Worm (Caenorhabditis elegans) whole organism, L4 larva: ENCODE data around the gene F56C3.1.
A peak's percentile ranks its signal among the peaks of the same experiment; 100 is the strongest.

Source experiments
- F26F4.8 ChIP-seq: fragments of 200-800 bp; sonication (Bioruptor generic); conservative IDR thresholded peaks from 2 replicates; pipeline ENCODE4 v1.3.6; 2022; ENCODE audit warnings: missing genetic modification characterization, missing compliant biosample characterization
- F37D6.2 ChIP-seq: sonication (generic microtip); optimal IDR thresholded peaks from 2 replicates; lab custom pipeline; 2016; ENCODE audit warnings: mild to moderate bottlenecking, missing genetic modification characterization, missing compliant biosample characterization
- F44E2.7 ChIP-seq: fragments of 200-800 bp; sonication (Bioruptor generic); IDR thresholded peaks from 2 replicates; pipeline ENCODE4 v2.1.2; 2022; ENCODE audit warnings: missing genetic modification characterization, missing compliant biosample characterization
- R02D3.7 ChIP-seq: fragments of 150-350 bp; sonication (generic microtip); optimal IDR thresholded peaks from 3 replicates; lab custom pipeline; 2014; ENCODE audit warnings: missing biosample characterization, missing genetic modification characterization
- T20F7.1 ChIP-seq: fragments of 200-800 bp; sonication (Bioruptor generic); optimal IDR thresholded peaks from 2 replicates; lab custom pipeline; 2018; ENCODE audit warnings: mild to moderate bottlenecking, missing genetic modification characterization, missing compliant biosample characterization
- T26A8.4 ChIP-seq: fragments of 200-800 bp; sonication (Bioruptor generic); IDR thresholded peaks from 2 replicates; pipeline ENCODE4 v1.3.6; 2022; ENCODE audit warnings: missing genetic modification characterization, missing compliant biosample characterization
- Y5F2A.4 ChIP-seq: fragments of 200-800 bp; sonication (Bioruptor generic); optimal IDR thresholded peaks from 2 replicates; lab custom pipeline; 2018; ENCODE audit warnings: mild to moderate bottlenecking, missing genetic modification characterization, missing compliant biosample characterization
- ZK337.2 ChIP-seq: fragments of 200-800 bp; sonication (Bioruptor generic); IDR thresholded peaks from 2 replicates; pipeline ENCODE4 v1.3.6; 2022; ENCODE audit warnings: missing genetic modification reagents, missing genetic modification characterization, missing compliant biosample characterization
- arid-1 ChIP-seq: fragments of 200-800 bp; sonication (Bioruptor generic); conservative IDR thresholded peaks from 2 replicates; pipeline ENCODE4 v1.3.6; 2022; ENCODE audit warnings: missing genetic modification reagents, missing genetic modification characterization, missing compliant biosample characterization
- ceh-20 ChIP-seq: fragments of 200-800 bp; sonication (Bioruptor generic); IDR thresholded peaks from 2 replicates; pipeline ENCODE4 v1.3.6; 2022; ENCODE audit warnings: missing genetic modification reagents, missing genetic modification characterization, missing compliant biosample characterization
- ceh-44 ChIP-seq: fragments of 200-800 bp; sonication (Bioruptor generic); IDR thresholded peaks from 2 replicates; pipeline ENCODE4 v1.3.6; 2022; ENCODE audit warnings: missing genetic modification reagents, missing genetic modification characterization, missing compliant biosample characterization
- ceh-62 ChIP-seq: sonication (generic microtip); optimal IDR thresholded peaks from 2 replicates; lab custom pipeline; 2017; ENCODE audit warnings: missing biosample characterization, missing genetic modification characterization
- ceh-82 ChIP-seq: sonication (generic microtip); optimal IDR thresholded peaks from 2 replicates; lab custom pipeline; 2017; ENCODE audit warnings: missing biosample characterization, missing genetic modification characterization
- daf-16 ChIP-seq, 3 experiments: sonication (generic microtip); optimal IDR thresholded peaks; 2 replicates each; lab custom pipeline; 2016 to 2017; ENCODE audit warnings: missing genetic modification characterization in 3 of 3, missing genetic modification reagents in 3 of 3, mild to moderate bottlenecking in 2 of 3, missing compliant biosample characterization in 2 of 3, missing biosample characterization in 1 of 3, moderate library complexity in 1 of 3
- daf-19 ChIP-seq: fragments of 200-800 bp; sonication (Bioruptor generic); conservative IDR thresholded peaks from 2 replicates; pipeline ENCODE4 v1.3.6; 2022; ENCODE audit warnings: missing genetic modification characterization, missing compliant biosample characterization
- dmd-9 ChIP-seq: fragments of 200-800 bp; sonication (Bioruptor generic); IDR thresholded peaks from 2 replicates; pipeline ENCODE4 v1.3.6; 2022; ENCODE audit warnings: missing genetic modification reagents, missing genetic modification characterization, missing compliant biosample characterization
- dpl-1 ChIP-seq: fragments of 150-350 bp; optimal IDR thresholded peaks from 2 replicates; lab custom pipeline; 2014; ENCODE audit warnings: missing biosample characterization, missing genetic modification reagents, missing genetic modification characterization
- egl-43 ChIP-seq: fragments of 200-800 bp; sonication (Bioruptor generic); IDR thresholded peaks from 2 replicates; pipeline ENCODE4 v1.3.6; 2022; ENCODE audit warnings: missing genetic modification reagents, missing genetic modification characterization, missing compliant biosample characterization
- fkh-10 ChIP-seq: fragments of 150-350 bp; optimal IDR thresholded peaks from 2 replicates; lab custom pipeline; 2014; ENCODE audit warnings: missing biosample characterization, missing genetic modification reagents, missing genetic modification characterization
- fos-1 ChIP-seq: fragments of 150-350 bp; optimal IDR thresholded peaks from 2 replicates; lab custom pipeline; 2014; ENCODE audit warnings: missing biosample characterization, missing genetic modification characterization
- gei-8 ChIP-seq: fragments of 200-800 bp; sonication (Bioruptor generic); optimal IDR thresholded peaks from 2 replicates; lab custom pipeline; 2018; ENCODE audit warnings: mild to moderate bottlenecking, missing genetic modification characterization, missing compliant biosample characterization
- hif-1 ChIP-seq, 2 experiments: sonication (generic microtip); optimal IDR thresholded peaks; 2 replicates each; lab custom pipeline; 2016 to 2017; ENCODE audit warnings: missing compliant biosample characterization in 2 of 2, missing genetic modification characterization in 2 of 2, missing genetic modification reagents in 2 of 2, missing genotype in 2 of 2, mild to moderate bottlenecking in 1 of 2
- hlh-11 ChIP-seq: fragments of 200-800 bp; sonication (Bioruptor generic); optimal IDR thresholded peaks from 2 replicates; lab custom pipeline; 2018; ENCODE audit warnings: mild to moderate bottlenecking, missing genetic modification characterization, missing compliant biosample characterization
- lin-1 ChIP-seq: fragments of 200-800 bp; sonication (Bioruptor generic); IDR thresholded peaks from 2 replicates; pipeline ENCODE4 v1.3.6; 2022; ENCODE audit warnings: missing genetic modification reagents, missing genetic modification characterization, missing compliant biosample characterization
- lin-38 ChIP-seq: fragments of 200-800 bp; sonication (Bioruptor generic); IDR thresholded peaks from 2 replicates; pipeline ENCODE4 v1.3.6; 2022; ENCODE audit warnings: missing genetic modification reagents, missing genetic modification characterization, missing compliant biosample characterization
- lin-39 ChIP-seq: fragments of 150-350 bp; optimal IDR thresholded peaks from 2 replicates; lab custom pipeline; 2014; ENCODE audit warnings: missing biosample characterization, missing genetic modification reagents, missing genetic modification characterization
- lsy-2 ChIP-seq, 2 experiments: fragments of 150-350 bp in 1 of 2; sonication (generic microtip) in 1 of 2; optimal IDR thresholded peaks; 2 replicates each; lab custom pipeline; 2014 to 2017; ENCODE audit warnings: missing biosample characterization in 2 of 2, missing genetic modification characterization in 2 of 2
- madf-5 ChIP-seq, 2 experiments: fragments of 200-800 bp; sonication (Bioruptor generic); IDR thresholded peaks; 2 replicates each; pipeline ENCODE4 v1.3.6; 2022; ENCODE audit warnings: missing compliant biosample characterization in 2 of 2, missing genetic modification characterization in 2 of 2
- madf-9 ChIP-seq: fragments of 200-800 bp; sonication (Bioruptor generic); conservative IDR thresholded peaks from 2 replicates; pipeline ENCODE4 v1.3.6; 2022; ENCODE audit warnings: missing genetic modification reagents, missing genetic modification characterization, missing compliant biosample characterization
- mes-2 ChIP-seq: sonication (generic microtip); optimal IDR thresholded peaks from 2 replicates; lab custom pipeline; 2016; ENCODE audit warnings: missing genotype, mild to moderate bottlenecking, missing genetic modification characterization, missing compliant biosample characterization; ENCODE audit not compliant: poor library complexity, severe bottlenecking
- mxl-2 ChIP-seq: fragments of 200-800 bp; sonication (Bioruptor generic); conservative IDR thresholded peaks from 2 replicates; pipeline ENCODE4 v1.3.6; 2022; ENCODE audit warnings: missing genetic modification reagents, missing genetic modification characterization, missing compliant biosample characterization
- nhr-102 ChIP-seq: sonication (generic microtip); optimal IDR thresholded peaks from 2 replicates; lab custom pipeline; 2016; ENCODE audit warnings: mild to moderate bottlenecking, missing genetic modification characterization, moderate library complexity, missing compliant biosample characterization
- nhr-11 ChIP-seq: fragments of 150-350 bp; optimal IDR thresholded peaks from 2 replicates; lab custom pipeline; 2014; ENCODE audit warnings: missing biosample characterization, missing genetic modification characterization
- nhr-237 ChIP-seq: sonication (generic microtip); optimal IDR thresholded peaks from 2 replicates; lab custom pipeline; 2017; ENCODE audit warnings: missing biosample characterization, missing genetic modification characterization
- nhr-25 ChIP-seq: sonication (generic microtip); optimal IDR thresholded peaks from 2 replicates; lab custom pipeline; 2017; ENCODE audit warnings: missing genetic modification characterization, mild to moderate bottlenecking, missing compliant biosample characterization, antibody characterized with exemption, moderate library complexity, borderline replicate concordance; ENCODE audit not compliant: insufficient read depth
- nhr-28 ChIP-seq: fragments of 150-350 bp; optimal IDR thresholded peaks from 2 replicates; lab custom pipeline; 2014; ENCODE audit warnings: missing biosample characterization, missing genetic modification characterization
- nhr-41 ChIP-seq: fragments of 200-800 bp; sonication (Bioruptor generic); IDR thresholded peaks from 2 replicates; pipeline ENCODE4 v1.3.6; 2022; ENCODE audit warnings: missing genetic modification reagents, missing genetic modification characterization, missing compliant biosample characterization
- nhr-42 ChIP-seq: fragments of 200-800 bp; sonication (Bioruptor generic); IDR thresholded peaks from 2 replicates; pipeline ENCODE4 v1.3.6; 2022; ENCODE audit warnings: missing genetic modification characterization, missing compliant biosample characterization
- php-3 ChIP-seq: fragments of 200-800 bp; sonication (Bioruptor generic); IDR thresholded peaks from 2 replicates; pipeline ENCODE4 v1.3.6; 2022; ENCODE audit warnings: missing genetic modification reagents, missing genetic modification characterization, missing compliant biosample characterization
- pqm-1 ChIP-seq: sonication (generic microtip); optimal IDR thresholded peaks from 2 replicates; lab custom pipeline; 2017; ENCODE audit warnings: missing biosample characterization, missing genetic modification characterization
- rbr-2 ChIP-seq: sonication (generic microtip); optimal IDR thresholded peaks from 2 replicates; lab custom pipeline; 2016; ENCODE audit warnings: missing genotype, missing genetic modification characterization, missing compliant biosample characterization
- set-16 ChIP-seq: fragments of 200-800 bp; sonication (Bioruptor generic); IDR thresholded peaks from 2 replicates; pipeline ENCODE4 v1.3.6; 2022; ENCODE audit warnings: missing genetic modification reagents, missing genetic modification characterization, missing compliant biosample characterization
- snpc-1.2 ChIP-seq: fragments of 200-800 bp; sonication (Bioruptor generic); IDR thresholded peaks from 2 replicates; pipeline ENCODE4 v1.3.6; 2022; ENCODE audit warnings: missing genetic modification reagents, missing genetic modification characterization, missing compliant biosample characterization
- snpc-4 ChIP-seq: fragments of 150-350 bp; optimal IDR thresholded peaks from 2 replicates; lab custom pipeline; 2014; ENCODE audit warnings: missing biosample characterization, missing genetic modification characterization
- tra-1 ChIP-seq: fragments of 200-800 bp; sonication (Bioruptor generic); IDR thresholded peaks from 2 replicates; pipeline ENCODE4 v1.3.6; 2022; ENCODE audit warnings: missing genetic modification reagents, missing genetic modification characterization, missing compliant biosample characterization
- vab-7 ChIP-seq: fragments of 200-800 bp; sonication (Bioruptor generic); IDR thresholded peaks from 2 replicates; pipeline ENCODE4 v1.3.6; 2022; ENCODE audit warnings: missing genetic modification reagents, missing genetic modification characterization, missing compliant biosample characterization
- zag-1 ChIP-seq: fragments of 150-350 bp; optimal IDR thresholded peaks from 2 replicates; lab custom pipeline; 2014; ENCODE audit warnings: missing biosample characterization, missing genetic modification characterization
- zfp-2 ChIP-seq: sonication (generic microtip); optimal IDR thresholded peaks from 2 replicates; lab custom pipeline; 2016; ENCODE audit warnings: mild to moderate bottlenecking, missing genetic modification characterization, missing compliant biosample characterization
- zfp-3 ChIP-seq: fragments of 200-800 bp; sonication (Bioruptor generic); conservative IDR thresholded peaks from 2 replicates; pipeline ENCODE4 v1.3.6; 2022; ENCODE audit warnings: missing genetic modification reagents, missing genetic modification characterization, missing compliant biosample characterization
- zip-2 ChIP-seq: fragments of 150-350 bp; optimal IDR thresholded peaks from 2 replicates; lab custom pipeline; 2014; ENCODE audit warnings: missing biosample characterization, missing genetic modification characterization

Gene F56C3.1

ce11 chrX:1386893-1387367 is at the start of gene F56C3.1:
Gene F56C3.1, plus strand, starts transcription at chrX:1387317.
- TF ChIP-seq madf-5 (GFP tag; IDR thresholded peaks at IDR 0.05; lab: Robert Waterston, UW), result no peak
- TF ChIP-seq mes-2, result no peak
- TF ChIP-seq snpc-1.2, result no peak
- no peak for TF ChIP-seq rbr-2
- no peak for TF ChIP-seq madf-9 (GFP tag; lab: Robert Waterston, UW)
- no peak for TF ChIP-seq mxl-2 (GFP tag; lab: Robert Waterston, UW)
- no peak for TF ChIP-seq R02D3.7 (tag; lab: Kevin White, UChicago)
- TF ChIP-seq Y5F2A.4, result no peak
- TF ChIP-seq nhr-42, result peak; percentile 55; the same call in 1 of the 2 replicates
- TF ChIP-seq lin-38, result peak; percentile 31; the same call in 1 of the 2 replicates
- peak; percentile 39; the same call in 1 of the 2 replicates for TF ChIP-seq set-16 (GFP tag; lab: Robert Waterston, UW)
- no peak for TF ChIP-seq hif-1 (tag; optimal IDR thresholded peaks at IDR 0.05; lab: Kevin White, UChicago)
- TF ChIP-seq php-3 (GFP tag; lab: Robert Waterston, UW), result 0 out of 2 replicates have a peak, but pooled peaks have one; percentile 47
- TF ChIP-seq F37D6.2 (tag; lab: Kevin White, UChicago), result no peak
- TF ChIP-seq snpc-4, result no peak
- TF ChIP-seq ZK337.2, result 0 out of 2 replicates have a peak, but pooled peaks have one; percentile 29
- TF ChIP-seq zag-1, result no peak
- TF ChIP-seq zfp-3, result no peak
- no peak for TF ChIP-seq pqm-1
- TF ChIP-seq dmd-9 (GFP tag; lab: Robert Waterston, UW), result no peak
- TF ChIP-seq T20F7.1 (GFP tag; lab: Kevin White, UChicago), result no peak
- TF ChIP-seq zfp-2, result no peak
- no peak for TF ChIP-seq lin-39 (tag; lab: Kevin White, UChicago)
- TF ChIP-seq F26F4.8 (GFP tag; lab: Robert Waterston, UW), result no peak
- TF ChIP-seq dpl-1 (GFP tag; lab: Kevin White, UChicago), result no peak
- no peak for TF ChIP-seq zip-2 (tag; lab: Kevin White, UChicago)
- TF ChIP-seq ceh-82 (tag; lab: Kevin White, UChicago), result no peak
- 0 out of 2 replicates have a peak, but pooled peaks have one; percentile 33 for TF ChIP-seq egl-43 (GFP tag; lab: Robert Waterston, UW)
- TF ChIP-seq arid-1, result no peak
- no peak for TF ChIP-seq daf-19 (GFP tag; lab: Robert Waterston, UW)
- no peak for TF ChIP-seq nhr-41 (GFP tag; lab: Robert Waterston, UW)
- no peak for TF ChIP-seq ceh-20 (GFP tag; lab: Robert Waterston, UW)
- TF ChIP-seq F44E2.7 (GFP tag; lab: Robert Waterston, UW), result no peak
- TF ChIP-seq vab-7, result no peak
- TF ChIP-seq nhr-25 (tag; lab: Kevin White, UChicago), result no peak
- TF ChIP-seq ceh-44 (GFP tag; lab: Robert Waterston, UW), result no peak
- peak; percentile 3 for TF ChIP-seq hlh-11 (tag; lab: Kevin White, UChicago)
- no peak for TF ChIP-seq lin-1 (GFP tag; lab: Robert Waterston, UW)
- no peak for TF ChIP-seq ceh-62 (tag; lab: Kevin White, UChicago)
- no peak for TF ChIP-seq nhr-11 (tag; lab: Kevin White, UChicago)
- no peak for TF ChIP-seq gei-8
- no peak for TF ChIP-seq fos-1 (tag; lab: Kevin White, UChicago)
- peak; percentile 34 for TF ChIP-seq nhr-102 (tag; lab: Kevin White, UChicago)
- TF ChIP-seq tra-1 (GFP tag; lab: Robert Waterston, UW), result no peak
- TF ChIP-seq lsy-2 (tag; optimal IDR thresholded peaks at IDR 0.05; lab: Kevin White, UChicago), result no peak
- no peak for TF ChIP-seq daf-16 (GFP tag; optimal IDR thresholded peaks at IDR 0.05; lab: Kevin White, UChicago)
- no peak for TF ChIP-seq daf-16 (tag; optimal IDR thresholded peaks at IDR 0.05; lab: Kevin White, UChicago)
- no peak for TF ChIP-seq fkh-10 (GFP tag; lab: Kevin White, UChicago)
- TF ChIP-seq nhr-237 (tag; lab: Kevin White, UChicago), result no peak
- TF ChIP-seq nhr-28 (tag; lab: Kevin White, UChicago), result no peak
- TF ChIP-seq T26A8.4 (GFP tag; lab: Robert Waterston, UW), result no peak
